Worm (Caenorhabditis elegans): Measurements from ENCODE around the gene Y51B9A.9.

ce11 chrII:9358230-9358629, 39.2 kb downstream of the Y51B9A.9 start, which contains the start of gene mel-11:
- TF ChIP-seq cog-1 (tag; optimal IDR thresholded peaks at IDR 0.05): no peak
- TF ChIP-seq ref-1 (GFP tag; conservative IDR thresholded peaks at IDR 0.05): no peak
- TF ChIP-seq ztf-23 (GFP tag; IDR thresholded peaks at IDR 0.05): no peak
- no peak for TF ChIP-seq ztf-29 (GFP tag; IDR thresholded peaks at IDR 0.05)
- no peak for TF ChIP-seq med-1 (GFP tag; optimal IDR thresholded peaks at IDR 0.05; ENCODE audit: insufficient read depth)

Data from whole organism, midembryonic.